Fruit fly (Drosophila melanogaster): ENCODE data around the gene nAChRbeta2.

DNA sequence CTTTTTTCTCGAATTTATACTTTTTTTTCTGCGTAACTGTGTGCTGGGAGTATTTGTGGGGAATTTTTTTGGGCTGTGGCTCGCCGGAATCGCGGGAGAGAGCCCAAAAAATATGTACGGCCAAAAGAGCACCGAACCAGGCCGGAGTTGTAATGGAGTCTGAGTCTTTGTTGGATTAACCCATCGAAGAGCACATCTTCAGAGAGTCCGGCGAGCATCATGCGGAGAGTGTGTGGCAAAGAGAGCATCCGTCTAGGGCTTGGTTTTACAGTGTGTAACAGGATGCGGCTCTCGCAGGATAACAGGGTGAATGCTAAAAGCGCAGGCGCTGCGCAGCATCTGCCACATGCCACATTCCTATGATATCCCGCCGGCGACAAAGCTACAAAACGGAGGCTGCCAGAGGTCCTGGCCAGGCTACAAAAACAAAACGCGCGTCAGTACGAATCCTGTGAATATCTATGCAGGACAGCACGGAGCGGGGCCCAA is 29.9 kb downstream of the nAChRbeta2 start, which contains the start of gene nAChRalpha2:
- TF ChIP-seq sage (GFP tag; optimal IDR thresholded peaks at IDR 0.05) (no peak), h (GFP tag; optimal IDR thresholded peaks at IDR 0.05) (no peak), Hr83 (GFP tag; optimal IDR thresholded peaks at IDR 0.05; ENCODE audit: poor library complexity, severe bottlenecking) (no peak), Dfd (GFP tag; optimal IDR thresholded peaks at IDR 0.05) (no peak), Abd-B (GFP tag; optimal IDR thresholded peaks at IDR 0.05) (no peak), psq (GFP tag; optimal IDR thresholded peaks at IDR 0.05) (no peak), rgr (GFP tag; optimal IDR thresholded peaks at IDR 0.05) (no peak), br (GFP tag; optimal IDR thresholded peaks at IDR 0.05) (no peak), brk (GFP tag; optimal IDR thresholded peaks at IDR 0.05) (no peak), dmrt93B (GFP tag; optimal IDR thresholded peaks at IDR 0.05) (no peak), pan (optimal IDR thresholded peaks at IDR 0.05) (no peak)
